Worm (Caenorhabditis elegans) whole organism, L3 larva: Measurements from ENCODE around the gene sra-11.
"Not testable (repeated sequence)": the region's sequence is repeated elsewhere in the genome, so short reads cannot be mapped to it uniquely, and the experiment has no call there.

ENCODE experiments used
- ZK546.5 ChIP-seq: sonication (generic microtip); optimal IDR thresholded peaks from 2 replicates; lab custom pipeline; 2017; ENCODE audit warnings: missing biosample characterization, missing genetic modification characterization
- aly-2 ChIP-seq: fragments of 150-350 bp; optimal IDR thresholded peaks from 2 replicates; lab custom pipeline; 2014; ENCODE audit warnings: missing biosample characterization, missing genetic modification characterization
- ceh-82 ChIP-seq: fragments of 150-350 bp; optimal IDR thresholded peaks from 2 replicates; lab custom pipeline; 2014; ENCODE audit warnings: missing biosample characterization, missing genetic modification characterization
- ceh-9 ChIP-seq: sonication (generic microtip); optimal IDR thresholded peaks from 2 replicates; lab custom pipeline; 2018; ENCODE audit warnings: missing biosample characterization, missing genetic modification characterization
- daf-12 ChIP-seq: fragments of 150-350 bp; optimal IDR thresholded peaks from 2 replicates; lab custom pipeline; 2014; ENCODE audit warnings: missing biosample characterization, missing genetic modification reagents, missing genetic modification characterization
- egl-27 ChIP-seq: sonication (generic microtip); optimal IDR thresholded peaks from 4 replicates; lab custom pipeline; 2017; ENCODE audit warnings: missing biosample characterization, missing genetic modification reagents, missing genetic modification characterization
- egl-5 ChIP-seq: fragments of 150-350 bp; optimal IDR thresholded peaks from 2 replicates; lab custom pipeline; 2017; ENCODE audit warnings: missing biosample characterization, missing genetic modification reagents, missing genetic modification characterization, inconsistent platforms
- elt-2 ChIP-seq: sonication (generic microtip); optimal IDR thresholded peaks from 2 replicates; lab custom pipeline; 2016; ENCODE audit warnings: missing genetic modification reagents, mild to moderate bottlenecking, missing genetic modification characterization, missing compliant biosample characterization
- eor-1 ChIP-seq, 2 experiments: fragments of 150-350 bp; optimal IDR thresholded peaks; 2 replicates each; lab custom pipeline; 2014 to 2018; ENCODE audit warnings: missing biosample characterization in 2 of 2, missing genetic modification characterization in 2 of 2
- fkh-2 ChIP-seq: fragments of 150-350 bp; optimal IDR thresholded peaks from 2 replicates; lab custom pipeline; 2014; ENCODE audit warnings: missing biosample characterization, missing genetic modification reagents, missing genetic modification characterization
- hmg-11 ChIP-seq: sonication (generic microtip); optimal IDR thresholded peaks from 2 replicates; lab custom pipeline; 2016; ENCODE audit warnings: missing genetic modification characterization, missing compliant biosample characterization
- jun-1 ChIP-seq: fragments of 150-350 bp; optimal IDR thresholded peaks from 2 replicates; lab custom pipeline; 2014; ENCODE audit warnings: missing biosample characterization, missing genetic modification reagents, missing genetic modification characterization
- mdl-1 ChIP-seq: fragments of 150-350 bp; optimal IDR thresholded peaks from 2 replicates; lab custom pipeline; 2014; ENCODE audit warnings: missing biosample characterization, missing genetic modification characterization
- mml-1 ChIP-seq: fragments of 150-350 bp; sonication (generic microtip); optimal IDR thresholded peaks from 3 replicates; lab custom pipeline; 2014; ENCODE audit warnings: missing biosample characterization, missing genetic modification characterization
- nfya-1 ChIP-seq: sonication (generic microtip); optimal IDR thresholded peaks from 2 replicates; lab custom pipeline; 2017; ENCODE audit warnings: missing genetic modification characterization, mild to moderate bottlenecking, missing compliant biosample characterization, antibody characterized with exemption, moderate library complexity; ENCODE audit not compliant: insufficient read depth
- nhr-23 ChIP-seq: fragments of 150-350 bp; optimal IDR thresholded peaks from 2 replicates; lab custom pipeline; 2014; ENCODE audit warnings: missing biosample characterization, missing genetic modification reagents, missing genetic modification characterization
- nhr-25 ChIP-seq: sonication (generic microtip); optimal IDR thresholded peaks from 2 replicates; lab custom pipeline; 2017; ENCODE audit warnings: missing biosample characterization, missing genetic modification characterization
- nhr-67 ChIP-seq: fragments of 150-350 bp; optimal IDR thresholded peaks from 2 replicates; lab custom pipeline; 2014; ENCODE audit warnings: missing biosample characterization, missing genetic modification characterization
- nhr-77 ChIP-seq: fragments of 150-350 bp; optimal IDR thresholded peaks from 2 replicates; lab custom pipeline; 2014; ENCODE audit warnings: missing biosample characterization, missing genetic modification characterization
- pha-4 ChIP-seq: fragments of 150-350 bp; optimal IDR thresholded peaks from 2 replicates; lab custom pipeline; 2014; ENCODE audit warnings: missing biosample characterization, missing genetic modification reagents, missing genetic modification characterization
- unc-39 ChIP-seq: sonication (generic microtip); optimal IDR thresholded peaks from 4 replicates; lab custom pipeline; 2017; ENCODE audit warnings: missing biosample characterization, missing genetic modification characterization
- unc-62 ChIP-seq: fragments of 150-350 bp; sonication (generic microtip); optimal IDR thresholded peaks from 4 replicates; lab custom pipeline; 2014; ENCODE audit warnings: missing biosample characterization, missing genetic modification reagents, missing genetic modification characterization
- zag-1 ChIP-seq: fragments of 150-350 bp; optimal IDR thresholded peaks from 2 replicates; lab custom pipeline; 2014; ENCODE audit warnings: missing biosample characterization, missing genetic modification characterization

The sra-11 gene

ce11 chrII:10924669-10925068, 14.6 kb upstream of the sra-11 start (continued):
- TF ChIP-seq unc-39 (tag; lab: Kevin White, UChicago) (no peak), mml-1 (tag; lab: Kevin White, UChicago) (no peak), nhr-23 (tag; lab: Kevin White, UChicago) (no peak), nhr-77 (tag; lab: Kevin White, UChicago) (no peak), nfya-1 (tag; lab: Kevin White, UChicago) (no peak), pha-4 (tag; lab: Kevin White, UChicago) (peak; percentile 44), egl-5 (tag; lab: Kevin White, UChicago) (no peak)
- TF ChIP-seq, all 47 proteins: peak for 10

DNA sequence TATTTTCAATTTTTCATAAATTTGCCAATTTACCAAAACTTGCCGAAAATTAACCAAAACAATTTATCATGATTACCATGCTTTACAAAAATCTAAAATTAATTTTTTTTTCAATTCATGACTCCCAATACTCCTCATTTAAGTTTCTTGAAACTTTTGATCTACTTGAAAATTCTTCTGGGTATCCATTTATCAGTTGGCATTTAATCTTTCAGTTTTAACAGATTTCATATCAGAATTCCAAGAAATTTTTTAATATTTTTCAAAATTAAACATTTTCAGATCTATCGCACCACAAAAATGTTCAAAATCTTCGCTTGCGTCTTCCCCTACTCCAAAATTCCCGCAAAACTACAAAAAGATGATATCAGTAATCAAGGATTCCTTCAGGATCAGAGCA, 13.8 kb upstream of the sra-11 start, which contains the start of gene Y19D2B.2:
Gene Y19D2B.2, plus strand, starts transcription at position 301 of the 400 bp plus-strand sequence.
- no peak for TF ChIP-seq fkh-2 (tag; lab: Kevin White, UChicago)

ce11 chrII:10922874-10923273, 12.8 kb upstream of the sra-11 start, which contains the start of gene Y19D2B.1:
TSS of gene Y19D2B.1 (minus strand) at chrII:10922974.
- TF ChIP-seq ceh-9, egl-5, egl-27 (tag; lab: Kevin White, UChicago): not testable (repeated sequence)

DNA sequence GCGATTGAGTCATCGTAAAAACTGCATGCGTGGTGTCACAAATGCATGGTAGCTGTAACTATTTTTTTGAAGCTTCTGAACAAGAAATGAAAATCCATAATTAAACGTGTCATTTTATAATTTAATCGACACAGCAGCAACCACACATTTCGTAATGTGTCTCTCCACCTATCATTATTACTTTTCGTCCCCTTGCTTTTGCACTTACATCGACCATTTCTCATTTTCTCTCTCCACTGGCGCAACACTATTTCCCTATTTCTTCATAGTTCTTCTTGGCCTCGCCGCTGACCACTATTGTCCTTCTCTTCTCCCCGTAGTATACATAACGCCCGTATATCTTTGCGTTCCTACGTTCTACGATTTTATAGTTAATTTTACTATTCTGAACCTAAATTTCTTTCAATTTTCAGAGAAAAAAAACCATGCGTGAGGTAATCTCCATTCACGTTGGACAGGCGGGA, 8.2 kb upstream of the sra-11 start, which contains the start of gene tba-4:
Gene tba-4, plus strand, starts transcription at position 414 of the 464 bp plus-strand sequence.
- TF ChIP-seq nhr-25 (tag; lab: Kevin White, UChicago) (peak; percentile 13), elt-2 (peak; percentile 23), egl-5 (tag; lab: Kevin White, UChicago) (no peak)

DNA sequence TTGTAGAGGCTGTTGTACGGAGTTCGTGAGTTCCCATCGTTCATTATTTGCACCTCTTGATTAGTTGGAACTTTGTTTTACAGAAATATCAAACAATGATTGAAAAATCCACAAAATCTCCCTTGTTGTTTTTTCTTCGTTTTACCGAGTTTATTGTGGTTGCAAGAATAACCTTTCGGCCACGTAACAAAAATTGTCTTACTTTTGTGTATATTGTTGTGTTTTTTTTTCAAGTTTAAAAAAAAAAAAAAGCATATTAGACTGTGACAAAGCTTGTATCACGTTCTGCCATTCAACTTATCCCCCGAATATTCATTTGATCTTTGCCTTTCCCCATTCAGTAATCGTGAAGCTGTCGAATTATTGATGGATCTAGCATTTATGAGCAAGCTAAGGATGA, 7.1 kb upstream of the sra-11 start, which contains the start of gene F44F4.10:
Gene F44F4.10, minus strand, starts transcription at position 101 of the 400 bp plus-strand sequence.
- TF ChIP-seq ZK546.5 (no peak), elt-2 (no peak), nhr-23 (tag; lab: Kevin White, UChicago) (no peak), ceh-82 (tag; lab: Kevin White, UChicago) (no peak)
- TF ChIP-seq, all 47 proteins: peak for 0

- TF ChIP-seq elt-2, result no peak
Observed at ce11 chrII:10915732-10916131, 5.6 kb upstream of the sra-11 start, which contains the start of gene F44F4.9. TSS of gene F44F4.9 (minus strand) at chrII:10915832.

ce11 chrII:10914366-10914765, 4.2 kb upstream of the sra-11 start, which contains the start of gene F44F4.15:
TSS of gene F44F4.15 (plus strand) at chrII:10914666.
- no peak for TF ChIP-seq nfya-1 (tag; lab: Kevin White, UChicago)
- no peak for TF ChIP-seq mdl-1 (tag; lab: Kevin White, UChicago)
- TF ChIP-seq unc-62 (GFP tag; lab: Kevin White, UChicago), result no peak
- TF ChIP-seq hmg-11, result no peak
- no peak for TF ChIP-seq fkh-2 (tag; lab: Kevin White, UChicago)
- no peak for TF ChIP-seq eor-1 (tag; optimal IDR thresholded peaks at IDR 0.05; lab: Kevin White, UChicago)
- no peak for TF ChIP-seq nhr-23 (tag; lab: Kevin White, UChicago)
- no peak for TF ChIP-seq jun-1 (tag; lab: Kevin White, UChicago)
- TF ChIP-seq pha-4 (tag; lab: Kevin White, UChicago), result no peak
- no peak for TF ChIP-seq daf-12 (tag; lab: Kevin White, UChicago)

ce11 chrII:10912995-10913394, 2.9 kb upstream of the sra-11 start:
- TF ChIP-seq nhr-67 (tag; lab: Kevin White, UChicago) (no peak), egl-27 (tag; lab: Kevin White, UChicago) (no peak), nhr-77 (tag; lab: Kevin White, UChicago) (no peak), pha-4 (tag; lab: Kevin White, UChicago) (no peak), unc-39 (tag; lab: Kevin White, UChicago) (no peak), aly-2 (tag; lab: Kevin White, UChicago) (no peak), zag-1 (tag; lab: Kevin White, UChicago) (no peak), egl-5 (tag; lab: Kevin White, UChicago) (no peak)
- TF ChIP-seq, all 47 proteins: peak for 0
